Fruit fly (Drosophila melanogaster): ENCODE results near the gene CG2698.

The CG2698 gene

dm6 chr3R:8029496-8030013 is 28.2 kb downstream of the CG2698 start, which contains the start of gene ImpE3:
Gene ImpE3, minus strand, starts transcription at chr3R:8029546.
- TF ChIP-seq CG14711 (tag; optimal IDR thresholded peaks at IDR 0.05) (no peak), tj (GFP tag; optimal IDR thresholded peaks at IDR 0.05) (no peak), CG12768 (GFP tag; optimal IDR thresholded peaks at IDR 0.05) (no peak), cic (GFP tag; optimal IDR thresholded peaks at IDR 0.05) (no peak)

- TF ChIP-seq ovo (GFP tag; optimal IDR thresholded peaks at IDR 0.05) (peak; percentile 64), Mnt (GFP tag; optimal IDR thresholded peaks at IDR 0.05) (peak; percentile 99), CG12768 (GFP tag; optimal IDR thresholded peaks at IDR 0.05) (no peak), kay (GFP tag; ENCODE audit: borderline replicate concordance) (peak; percentile 95), cnc (optimal IDR thresholded peaks at IDR 0.05) (no peak), CG7045 (GFP tag; optimal IDR thresholded peaks at IDR 0.05) (no peak), Crg-1 (GFP tag; optimal IDR thresholded peaks at IDR 0.05) (peak; percentile 22), toe (GFP tag; optimal IDR thresholded peaks at IDR 0.05) (peak; percentile 13), bab1 (GFP tag; optimal IDR thresholded peaks at IDR 0.05) (peak; percentile 56), CG11617 (GFP tag; optimal IDR thresholded peaks at IDR 0.05) (peak; percentile 65), Clk (GFP tag; optimal IDR thresholded peaks at IDR 0.05) (no peak), CG33017 (tag; optimal IDR thresholded peaks at IDR 0.05) (no peak), pad (GFP tag; optimal IDR thresholded peaks at IDR 0.05) (peak; percentile 15), CG7101 (tag; optimal IDR thresholded peaks at IDR 0.05) (no peak), CG14711 (tag; optimal IDR thresholded peaks at IDR 0.05) (peak; percentile 2), cic (GFP tag; optimal IDR thresholded peaks at IDR 0.05) (peak; percentile 62), tj (GFP tag; optimal IDR thresholded peaks at IDR 0.05) (peak; percentile 60), Hr96 (GFP tag; optimal IDR thresholded peaks at IDR 0.05) (no peak), CG5204 (GFP tag; optimal IDR thresholded peaks at IDR 0.05) (no peak), CG1620 (GFP tag; optimal IDR thresholded peaks at IDR 0.05) (peak; percentile 2)
Measured at dm6 chr3R:8030151-8030899, 29.0 kb downstream of the CG2698 start, which contains the start of the genes CG10903 and CG2747. Gene CG10903, plus strand, starts transcription at chr3R:8030411. Gene CG2747, minus strand, starts transcription at chr3R:8030790.

dm6 chr3R:8032923-8033478 is 31.6 kb downstream of the CG2698 start, which contains the start of the genes CG11035 and unc-45:
Gene CG11035, minus strand, starts transcription at chr3R:8033009.
Gene unc-45, plus strand, starts transcription at chr3R:8033301.
- peak; percentile 53 for TF ChIP-seq CG14711 (tag; optimal IDR thresholded peaks at IDR 0.05)
- peak; percentile 51 for TF ChIP-seq CG7045 (GFP tag; optimal IDR thresholded peaks at IDR 0.05)
- TF ChIP-seq Hr96 (GFP tag; optimal IDR thresholded peaks at IDR 0.05): no peak
- TF ChIP-seq Crg-1 (GFP tag; optimal IDR thresholded peaks at IDR 0.05): peak; percentile 28
- no peak for TF ChIP-seq CG12768 (GFP tag; optimal IDR thresholded peaks at IDR 0.05)
- TF ChIP-seq tj (GFP tag; optimal IDR thresholded peaks at IDR 0.05): peak; percentile 64
- TF ChIP-seq ovo (GFP tag; optimal IDR thresholded peaks at IDR 0.05): no peak
- TF ChIP-seq kay (GFP tag; ENCODE audit: borderline replicate concordance): peak; percentile 98
- TF ChIP-seq cic (GFP tag; optimal IDR thresholded peaks at IDR 0.05): peak; percentile 10
- peak; percentile 14 for TF ChIP-seq CG1620 (GFP tag; optimal IDR thresholded peaks at IDR 0.05)
- TF ChIP-seq CG11617 (GFP tag; optimal IDR thresholded peaks at IDR 0.05): peak; percentile 63
- no peak for TF ChIP-seq CG5204 (GFP tag; optimal IDR thresholded peaks at IDR 0.05)
- TF ChIP-seq pad (GFP tag; optimal IDR thresholded peaks at IDR 0.05): peak; percentile 18
- peak; percentile 62 for TF ChIP-seq Mnt (GFP tag; optimal IDR thresholded peaks at IDR 0.05)
- peak; percentile 79 for TF ChIP-seq toe (GFP tag; optimal IDR thresholded peaks at IDR 0.05)
- peak; percentile 29 for TF ChIP-seq CG33017 (tag; optimal IDR thresholded peaks at IDR 0.05)
- peak; percentile 33 for TF ChIP-seq CG7101 (tag; optimal IDR thresholded peaks at IDR 0.05)
- TF ChIP-seq bab1 (GFP tag; optimal IDR thresholded peaks at IDR 0.05): peak; percentile 70
- no peak for TF ChIP-seq cnc (optimal IDR thresholded peaks at IDR 0.05)
- TF ChIP-seq Clk (GFP tag; optimal IDR thresholded peaks at IDR 0.05): no peak

dm6 chr3R:8037896-8038295 is 36.5 kb downstream of the CG2698 start:
- TF ChIP-seq CG5204 (GFP tag; optimal IDR thresholded peaks at IDR 0.05) (no peak), Hr96 (GFP tag; optimal IDR thresholded peaks at IDR 0.05) (no peak), cnc (optimal IDR thresholded peaks at IDR 0.05) (no peak), CG14711 (tag; optimal IDR thresholded peaks at IDR 0.05) (no peak), toe (GFP tag; optimal IDR thresholded peaks at IDR 0.05) (no peak), CG12768 (GFP tag; optimal IDR thresholded peaks at IDR 0.05) (no peak), pad (GFP tag; optimal IDR thresholded peaks at IDR 0.05) (no peak), CG7101 (tag; optimal IDR thresholded peaks at IDR 0.05) (no peak), CG1620 (GFP tag; optimal IDR thresholded peaks at IDR 0.05) (no peak), ovo (GFP tag; optimal IDR thresholded peaks at IDR 0.05) (no peak)

dm6 chr3R:8038927-8039326 is 37.6 kb downstream of the CG2698 start:
- TF ChIP-seq kay (GFP tag; ENCODE audit: borderline replicate concordance): no peak
- no peak for TF ChIP-seq CG5204 (GFP tag; optimal IDR thresholded peaks at IDR 0.05)
- TF ChIP-seq bab1 (GFP tag; optimal IDR thresholded peaks at IDR 0.05): no peak
- no peak for TF ChIP-seq pad (GFP tag; optimal IDR thresholded peaks at IDR 0.05)
- TF ChIP-seq CG11617 (GFP tag; optimal IDR thresholded peaks at IDR 0.05): no peak
- TF ChIP-seq tj (GFP tag; optimal IDR thresholded peaks at IDR 0.05): no peak
- no peak for TF ChIP-seq Mnt (GFP tag; optimal IDR thresholded peaks at IDR 0.05)
- no peak for TF ChIP-seq CG14711 (tag; optimal IDR thresholded peaks at IDR 0.05)
- TF ChIP-seq cic (GFP tag; optimal IDR thresholded peaks at IDR 0.05): no peak
- no peak for TF ChIP-seq Crg-1 (GFP tag; optimal IDR thresholded peaks at IDR 0.05)
- TF ChIP-seq ovo (GFP tag; optimal IDR thresholded peaks at IDR 0.05): no peak
- TF ChIP-seq toe (GFP tag; optimal IDR thresholded peaks at IDR 0.05): no peak
- no peak for TF ChIP-seq CG1620 (GFP tag; optimal IDR thresholded peaks at IDR 0.05)
- TF ChIP-seq CG7045 (GFP tag; optimal IDR thresholded peaks at IDR 0.05): no peak
- TF ChIP-seq Hr96 (GFP tag; optimal IDR thresholded peaks at IDR 0.05): no peak

All from whole organism, adult.